Worm (Caenorhabditis elegans) whole organism, mixed stage, embryonic: ENCODE measurements around the gene nhr-78.

Experiments used
- blmp-1 ChIP-seq: fragments of 150-350 bp; optimal IDR thresholded peaks from 2 replicates; lab custom pipeline; 2014; ENCODE audit warnings: missing biosample characterization, missing genetic modification characterization
- drap-1 ChIP-seq: fragments of 200-800 bp; sonication (Bioruptor generic); optimal IDR thresholded peaks from 3 replicates; lab custom pipeline; 2018; ENCODE audit warnings: mild to moderate bottlenecking, missing genetic modification characterization, missing compliant biosample characterization
- mab-5 ChIP-seq: fragments of 150-350 bp; optimal IDR thresholded peaks from 2 replicates; lab custom pipeline; 2014; ENCODE audit warnings: missing biosample characterization, missing genetic modification characterization
- mls-2 ChIP-seq: sonication (generic microtip); optimal IDR thresholded peaks from 2 replicates; lab custom pipeline; 2016; ENCODE audit warnings: mild to moderate bottlenecking, missing genetic modification characterization, moderate library complexity, missing compliant biosample characterization
- nhr-2 ChIP-seq: fragments of 150-350 bp; optimal IDR thresholded peaks from 2 replicates; lab custom pipeline; 2014; ENCODE audit warnings: missing biosample characterization, missing genetic modification characterization
- nhr-76 ChIP-seq: sonication (generic microtip); optimal IDR thresholded peaks from 2 replicates; lab custom pipeline; 2017; ENCODE audit warnings: missing biosample characterization, missing genetic modification characterization
- snpc-4 ChIP-seq: fragments of 150-350 bp; optimal IDR thresholded peaks from 2 replicates; lab custom pipeline; 2014; ENCODE audit warnings: missing biosample characterization, missing genetic modification characterization
- sptf-1 ChIP-seq: sonication (generic microtip); optimal IDR thresholded peaks from 2 replicates; lab custom pipeline; 2017; ENCODE audit warnings: mild to moderate bottlenecking, missing genetic modification characterization, moderate library complexity, missing compliant biosample characterization
- unc-120 ChIP-seq: sonication (generic microtip); optimal IDR thresholded peaks from 2 replicates; lab custom pipeline; 2017; ENCODE audit warnings: missing genetic modification characterization, missing compliant biosample characterization; ENCODE audit not compliant: poor library complexity, severe bottlenecking
- unc-39 ChIP-seq: fragments of 150-350 bp; optimal IDR thresholded peaks from 2 replicates; lab custom pipeline; 2014; ENCODE audit warnings: missing biosample characterization, missing genetic modification characterization
- unc-62 ChIP-seq: fragments of 150-350 bp; optimal IDR thresholded peaks from 2 replicates; lab custom pipeline; 2014; ENCODE audit warnings: missing biosample characterization, missing genetic modification reagents, missing genetic modification characterization

DNA sequence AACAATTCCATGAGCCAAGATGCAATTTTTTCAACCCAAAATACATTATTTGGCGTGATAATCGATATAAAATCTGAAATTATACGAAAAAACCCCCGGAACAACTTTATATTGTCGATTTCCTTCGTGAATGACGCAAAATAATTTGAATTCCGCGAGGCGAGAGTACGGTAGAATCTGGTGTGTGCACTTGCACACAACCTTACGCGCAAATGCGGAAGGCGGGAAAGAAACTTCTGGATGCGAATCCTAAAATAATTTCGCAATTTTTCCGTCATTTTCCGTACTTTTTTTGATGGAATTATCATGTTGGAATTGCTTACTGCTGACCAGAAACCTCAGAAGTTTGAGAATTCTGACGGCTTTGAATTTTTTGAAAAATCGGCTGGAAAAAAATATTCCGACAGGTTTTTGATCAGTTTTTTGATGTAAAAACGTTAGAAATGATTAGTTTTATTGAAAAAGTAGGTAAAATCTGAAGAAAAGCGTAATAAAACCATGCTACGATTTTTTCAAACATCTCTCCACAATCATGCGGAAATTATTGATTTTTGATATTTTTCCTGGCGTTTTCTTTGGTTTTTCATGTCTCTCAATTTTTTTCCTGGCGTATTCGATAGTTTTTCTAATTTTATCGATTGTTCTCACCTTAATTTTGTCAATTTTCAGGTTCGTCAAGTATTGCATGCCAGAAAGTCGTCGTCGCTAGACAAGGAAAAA is 29.7 kb upstream of the nhr-78 start, which contains the start of gene set-9:
- TF ChIP-seq snpc-4 (tag; lab: Kevin White, UChicago) = no peak
- no peak for TF ChIP-seq nhr-2
- no peak for TF ChIP-seq sptf-1 (tag; lab: Kevin White, UChicago)
- no peak for TF ChIP-seq blmp-1 (tag; lab: Kevin White, UChicago)
- TF ChIP-seq nhr-76 (tag; lab: Kevin White, UChicago) = no peak
- TF ChIP-seq drap-1 (GFP tag; lab: Kevin White, UChicago) = no peak
- TF ChIP-seq mab-5 (tag; lab: Kevin White, UChicago) = no peak
- no peak for TF ChIP-seq mls-2
- no peak for TF ChIP-seq unc-62 (GFP tag; lab: Kevin White, UChicago)
- no peak for TF ChIP-seq unc-120
- TF ChIP-seq unc-39 = no peak
